Fruit fly (Drosophila melanogaster): ENCODE data around the gene CG15478.

The CG15478 gene

dm6 chrX:7702160-7702907 is 15.4 kb downstream of the CG15478 start (continued):
- no peak for TF ChIP-seq Six4 (GFP tag; optimal IDR thresholded peaks at IDR 0.05)
- no peak for TF ChIP-seq stwl (tag; optimal IDR thresholded peaks at IDR 0.05)
- TF ChIP-seq Rfx (GFP tag; IDR thresholded peaks at IDR 0.05), result peak; percentile 49; the same call in 1 of the 2 replicates
- TF ChIP-seq br (optimal IDR thresholded peaks at IDR 0.05), result no peak
- no peak for TF ChIP-seq knrl (GFP tag; IDR thresholded peaks at IDR 0.05; ENCODE audit: partially characterized antibody)
- TF ChIP-seq Ravus (GFP tag; IDR thresholded peaks at IDR 0.05), result no peak
- TF ChIP-seq sisA (GFP tag; IDR thresholded peaks at IDR 0.05), result no peak
- peak; percentile 43 for TF ChIP-seq nom (GFP tag; optimal IDR thresholded peaks at IDR 0.05)
- no peak for TF ChIP-seq Max (GFP tag; optimal IDR thresholded peaks at IDR 0.05)
- TF ChIP-seq zfh2 (GFP tag; optimal IDR thresholded peaks at IDR 0.05), result no peak
- 0 out of 4 replicates have a peak, but pooled peaks have one; percentile 52 for TF ChIP-seq chinmo (GFP tag; IDR thresholded peaks at IDR 0.05; ENCODE audit: partially characterized antibody)
- TF ChIP-seq CG30403 (GFP tag; optimal IDR thresholded peaks at IDR 0.05), result no peak
- TF ChIP-seq CkIIα-i1 (GFP tag; IDR thresholded peaks at IDR 0.05), result no peak
- no peak for TF ChIP-seq CG16863 (GFP tag; optimal IDR thresholded peaks at IDR 0.05)
- no peak for TF ChIP-seq CG2875 (GFP tag; optimal IDR thresholded peaks at IDR 0.05)
- no peak for TF ChIP-seq Dp (GFP tag; optimal IDR thresholded peaks at IDR 0.05)
- TF ChIP-seq CG15011 (GFP tag; optimal IDR thresholded peaks at IDR 0.05), result no peak
- TF ChIP-seq Atf3 (GFP tag; optimal IDR thresholded peaks at IDR 0.05), result no peak
- peak; percentile 97 for TF ChIP-seq CG4360 (GFP tag; IDR thresholded peaks at IDR 0.05)
- TF ChIP-seq Fer3 (tag; optimal IDR thresholded peaks at IDR 0.05), result no peak
- no peak for TF ChIP-seq CG8290 (GFP tag; optimal IDR thresholded peaks at IDR 0.05)
- TF ChIP-seq CG8290 (tag; optimal IDR thresholded peaks at IDR 0.05), result peak in 1 of 2 experiments; percentile 24
- TF ChIP-seq CG13287 (GFP tag; IDR thresholded peaks at IDR 0.05; ENCODE audit: partially characterized antibody), result no peak
- peak; percentile 29; the same call in 1 of the 2 replicates for TF ChIP-seq chm (GFP tag; IDR thresholded peaks at IDR 0.05)
- no peak for TF ChIP-seq CG12236 (GFP tag; optimal IDR thresholded peaks at IDR 0.05)
- TF ChIP-seq gsb (GFP tag; IDR thresholded peaks at IDR 0.05), result no peak
- no peak for TF ChIP-seq CG14710 (tag; optimal IDR thresholded peaks at IDR 0.05)
- TF ChIP-seq BtbVII (GFP tag; optimal IDR thresholded peaks at IDR 0.05), result no peak
- no peak for TF ChIP-seq CG5180 (GFP tag; optimal IDR thresholded peaks at IDR 0.05)
- TF ChIP-seq Jarid2 (GFP tag; optimal IDR thresholded peaks at IDR 0.05), result no peak
- TF ChIP-seq onecut (GFP tag; IDR thresholded peaks at IDR 0.05), result no peak
- TF ChIP-seq CG17912 (GFP tag; optimal IDR thresholded peaks at IDR 0.05), result no peak
- no peak for TF ChIP-seq lola (GFP tag; optimal IDR thresholded peaks at IDR 0.05)
- TF ChIP-seq Chrac-16 (GFP tag; optimal IDR thresholded peaks at IDR 0.05), result no peak
- no peak for TF ChIP-seq CG33557 (GFP tag; optimal IDR thresholded peaks at IDR 0.05)
- no peak for TF ChIP-seq pros (GFP tag; optimal IDR thresholded peaks at IDR 0.05)
- no peak for TF ChIP-seq bbx (GFP tag; IDR thresholded peaks at IDR 0.05; ENCODE audit: partially characterized antibody)
- no peak for TF ChIP-seq Hr3 (GFP tag; optimal IDR thresholded peaks at IDR 0.05)
- TF ChIP-seq yki (optimal IDR thresholded peaks at IDR 0.05), result peak; percentile 63
- no peak for TF ChIP-seq schlank (tag; optimal IDR thresholded peaks at IDR 0.05)
- 0 out of 2 replicates have a peak, but pooled peaks have one; percentile 13 for TF ChIP-seq slbo (GFP tag; IDR thresholded peaks at IDR 0.05)
- TF ChIP-seq Awh (GFP tag; IDR thresholded peaks at IDR 0.05), result no peak
- TF ChIP-seq amos (GFP tag; IDR thresholded peaks at IDR 0.05; ENCODE audit: partially characterized antibody), result no peak
- TF ChIP-seq crc (GFP tag; optimal IDR thresholded peaks at IDR 0.05), result no peak
- TF ChIP-seq CG11560 (tag; IDR thresholded peaks at IDR 0.05), result no peak
- no peak for TF ChIP-seq zf30C (GFP tag; optimal IDR thresholded peaks at IDR 0.05)
- TF ChIP-seq Bgb (GFP tag; IDR thresholded peaks at IDR 0.05; ENCODE audit: partially characterized antibody), result no peak
- TF ChIP-seq h (optimal IDR thresholded peaks at IDR 0.05), result no peak
- TF ChIP-seq ken (GFP tag; IDR thresholded peaks at IDR 0.05), result no peak
- TF ChIP-seq Rx (GFP tag; IDR thresholded peaks at IDR 0.05), result no peak
- TF ChIP-seq Lhr (GFP tag; optimal IDR thresholded peaks at IDR 0.05), result no peak

Data from whole organism, embryonic.